Fruit fly (Drosophila melanogaster): Measurements from ENCODE around the gene Mst36Fa.

Gene Mst36Fa

dm6 chr2L:18695404-18695804 is 18.6 kb upstream of the Mst36Fa start, which contains the start of the genes CG10383 and CG10338 (continued):
- peak; percentile 61 for TF ChIP-seq CrebB (tag; optimal IDR thresholded peaks at IDR 0.05)
- peak; percentile 86 for TF ChIP-seq ase (GFP tag; IDR thresholded peaks at IDR 0.05)
- TF ChIP-seq dati (GFP tag; IDR thresholded peaks at IDR 0.05), result peak; percentile 78
- TF ChIP-seq emc (GFP tag; optimal IDR thresholded peaks at IDR 0.05), result peak; percentile 82
- peak; percentile 77 for TF ChIP-seq CG13424 (tag; optimal IDR thresholded peaks at IDR 0.05)
- peak; percentile 60 for TF ChIP-seq Vsx1 (GFP tag; optimal IDR thresholded peaks at IDR 0.05)
- peak; percentile 74 for TF ChIP-seq repo (GFP tag; optimal IDR thresholded peaks at IDR 0.05)
- peak; percentile 89 for TF ChIP-seq da (GFP tag; optimal IDR thresholded peaks at IDR 0.05)
- TF ChIP-seq CG16815 (GFP tag; optimal IDR thresholded peaks at IDR 0.05), result peak; percentile 71
- peak; percentile 90 for TF ChIP-seq HLH3B (GFP tag; IDR thresholded peaks at IDR 0.05)
- peak; percentile 90 for TF ChIP-seq CG11247 (GFP tag; IDR thresholded peaks at IDR 0.05)
- peak; percentile 55 for TF ChIP-seq Nf-YC (tag; optimal IDR thresholded peaks at IDR 0.05)
- TF ChIP-seq rib (GFP tag; IDR thresholded peaks at IDR 0.05), result peak; percentile 85
- TF ChIP-seq bbx (GFP tag; IDR thresholded peaks at IDR 0.05; ENCODE audit: partially characterized antibody), result no peak
- peak; percentile 84 for TF ChIP-seq CG14667 (GFP tag; IDR thresholded peaks at IDR 0.05)
- TF ChIP-seq bab2 (GFP tag; optimal IDR thresholded peaks at IDR 0.05), result peak; percentile 89
- TF ChIP-seq CG9437 (GFP tag; optimal IDR thresholded peaks at IDR 0.05), result peak; percentile 23
- peak; percentile 73 for TF ChIP-seq CG4404 (GFP tag; IDR thresholded peaks at IDR 0.05)
- TF ChIP-seq CG2116 (GFP tag; optimal IDR thresholded peaks at IDR 0.05), result peak; percentile 73
- TF ChIP-seq grn (GFP tag; optimal IDR thresholded peaks at IDR 0.05), result peak; percentile 22
- TF ChIP-seq kay (GFP tag; optimal IDR thresholded peaks at IDR 0.05), result peak; percentile 78
- TF ChIP-seq al (GFP tag; IDR thresholded peaks at IDR 0.05), result peak; percentile 88
- no peak for TF ChIP-seq cg (GFP tag; optimal IDR thresholded peaks at IDR 0.05)
- TF ChIP-seq ems (GFP tag; optimal IDR thresholded peaks at IDR 0.05), result peak; percentile 80
- TF ChIP-seq maf-S (GFP tag; optimal IDR thresholded peaks at IDR 0.05), result peak; percentile 88
- peak; percentile 91 for TF ChIP-seq Atf-2 (GFP tag; optimal IDR thresholded peaks at IDR 0.05)
- peak; percentile 56 for TF ChIP-seq Adf1 (GFP tag; IDR thresholded peaks at IDR 0.05)
- peak; percentile 93 for TF ChIP-seq CG9797 (GFP tag; optimal IDR thresholded peaks at IDR 0.05)
- peak; percentile 65; the same call in 2 of the 3 replicates for TF ChIP-seq C15 (GFP tag; IDR thresholded peaks at IDR 0.05)
- no peak for TF ChIP-seq sna (GFP tag; IDR thresholded peaks at IDR 0.05; ENCODE audit: partially characterized antibody)
- peak; percentile 65; the same call in 2 of the 3 replicates for TF ChIP-seq CG7357 (GFP tag; IDR thresholded peaks at IDR 0.05)
- TF ChIP-seq CG10147 (GFP tag; optimal IDR thresholded peaks at IDR 0.05), result peak; percentile 70
- peak; percentile 64 for TF ChIP-seq CG6813 (GFP tag; optimal IDR thresholded peaks at IDR 0.05)
- TF ChIP-seq CG6689 (GFP tag; IDR thresholded peaks at IDR 0.05), result peak; percentile 84
- TF ChIP-seq Eip74EF (GFP tag; optimal IDR thresholded peaks at IDR 0.05), result peak in 1 of 2 experiments; percentile 63
- TF ChIP-seq vnd (GFP tag; IDR thresholded peaks at IDR 0.05; ENCODE audit: partially characterized antibody), result no peak
- TF ChIP-seq CG6683 (GFP tag; optimal IDR thresholded peaks at IDR 0.05), result peak; percentile 41
- TF ChIP-seq Dll (GFP tag; IDR thresholded peaks at IDR 0.05; ENCODE audit: partially characterized antibody), result no peak
- no peak for TF ChIP-seq CG14860 (GFP tag; IDR thresholded peaks at IDR 0.05; ENCODE audit: partially characterized antibody)
- TF ChIP-seq slbo (GFP tag; IDR thresholded peaks at IDR 0.05), result peak; percentile 95
- TF ChIP-seq sqz (GFP tag; optimal IDR thresholded peaks at IDR 0.05), result no peak
- no peak for TF ChIP-seq CkIIα-i1 (GFP tag; IDR thresholded peaks at IDR 0.05)
- TF ChIP-seq CG9876 (GFP tag; optimal IDR thresholded peaks at IDR 0.05), result peak; percentile 86
- TF ChIP-seq corto (GFP tag; optimal IDR thresholded peaks at IDR 0.05), result peak; percentile 43
- TF ChIP-seq ssp (GFP tag; IDR thresholded peaks at IDR 0.05), result peak; percentile 71
- TF ChIP-seq kah (GFP tag; optimal IDR thresholded peaks at IDR 0.05), result peak; percentile 13
- 0 out of 2 replicates have a peak, but pooled peaks have one; percentile 33 for TF ChIP-seq Lim3 (GFP tag; IDR thresholded peaks at IDR 0.05)
- TF ChIP-seq CG6791 (GFP tag; IDR thresholded peaks at IDR 0.05; ENCODE audit: partially characterized antibody), result no peak
- TF ChIP-seq sens (GFP tag), result peak; percentile 96
- peak; percentile 86 for TF ChIP-seq CG33213 (GFP tag; optimal IDR thresholded peaks at IDR 0.05)
- peak; percentile 93 for TF ChIP-seq zfh1 (GFP tag; IDR thresholded peaks at IDR 0.05)

All from whole organism, embryonic.